Worm (Caenorhabditis elegans) whole organism, mixed stage, embryonic: ENCODE data around the gene fbxa-86.

Experiments used
- M03D4.4 ChIP-seq: sonication (generic microtip); optimal IDR thresholded peaks from 2 replicates; lab custom pipeline; 2017; ENCODE audit warnings: mild to moderate bottlenecking, missing genetic modification characterization, missing compliant biosample characterization
- bed-3 ChIP-seq: fragments of 200-800 bp; sonication (Bioruptor generic); optimal IDR thresholded peaks from 3 replicates; lab custom pipeline; 2018; ENCODE audit warnings: mild to moderate bottlenecking, missing genetic modification characterization, moderate library complexity, missing compliant biosample characterization
- blmp-1 ChIP-seq: fragments of 150-350 bp; optimal IDR thresholded peaks from 2 replicates; lab custom pipeline; 2014; ENCODE audit warnings: missing biosample characterization, missing genetic modification characterization
- ceh-39 ChIP-seq: fragments of 150-350 bp; optimal IDR thresholded peaks from 2 replicates; lab custom pipeline; 2014; ENCODE audit warnings: missing biosample characterization, missing genetic modification characterization
- ceh-43 ChIP-seq: fragments of 200-800 bp; sonication (Bioruptor generic); optimal IDR thresholded peaks from 2 replicates; lab custom pipeline; 2018; ENCODE audit warnings: mild to moderate bottlenecking, missing genetic modification characterization, moderate library complexity, missing compliant biosample characterization
- ceh-83 ChIP-seq: fragments of 200-800 bp; sonication (Bioruptor generic); optimal IDR thresholded peaks from 2 replicates; lab custom pipeline; 2018; ENCODE audit warnings: mild to moderate bottlenecking, missing genetic modification characterization, missing compliant biosample characterization
- ces-1 ChIP-seq: fragments of 150-350 bp; optimal IDR thresholded peaks from 2 replicates; lab custom pipeline; 2014; ENCODE audit warnings: missing biosample characterization, missing genetic modification reagents, missing genetic modification characterization
- cnd-1 ChIP-seq: fragments of 200-800 bp; sonication (Bioruptor generic); optimal IDR thresholded peaks from 2 replicates; lab custom pipeline; 2018; ENCODE audit warnings: mild to moderate bottlenecking, missing genetic modification characterization, missing compliant biosample characterization
- drap-1 ChIP-seq: fragments of 200-800 bp; sonication (Bioruptor generic); optimal IDR thresholded peaks from 3 replicates; lab custom pipeline; 2018; ENCODE audit warnings: mild to moderate bottlenecking, missing genetic modification characterization, missing compliant biosample characterization
- elt-1 ChIP-seq: sonication (generic microtip); optimal IDR thresholded peaks from 2 replicates; lab custom pipeline; 2017; ENCODE audit warnings: missing genetic modification characterization, mild to moderate bottlenecking, missing compliant biosample characterization, antibody characterized with exemption, moderate library complexity, borderline replicate concordance; ENCODE audit not compliant: insufficient read depth
- elt-3 ChIP-seq: fragments of 150-350 bp; optimal IDR thresholded peaks from 2 replicates; lab custom pipeline; 2014; ENCODE audit warnings: missing biosample characterization, missing genetic modification characterization
- flh-1 ChIP-seq: fragments of 200-800 bp; sonication (Bioruptor generic); optimal IDR thresholded peaks from 2 replicates; lab custom pipeline; 2018; ENCODE audit warnings: mild to moderate bottlenecking, missing genetic modification characterization, moderate library complexity, missing compliant biosample characterization
- ham-2 ChIP-seq: fragments of 200-800 bp; sonication (Bioruptor generic); optimal IDR thresholded peaks from 2 replicates; lab custom pipeline; 2018; ENCODE audit warnings: mild to moderate bottlenecking, missing genetic modification characterization, missing compliant biosample characterization
- hlh-1 ChIP-seq: fragments of 150-350 bp; optimal IDR thresholded peaks from 2 replicates; lab custom pipeline; 2014; ENCODE audit warnings: missing biosample characterization, missing genetic modification reagents, missing genetic modification characterization
- lin-13 ChIP-seq: fragments of 150-350 bp; optimal IDR thresholded peaks from 2 replicates; lab custom pipeline; 2014; ENCODE audit warnings: missing biosample characterization, missing genetic modification characterization
- lin-32 ChIP-seq: fragments of 200-800 bp; sonication (Bioruptor generic); optimal IDR thresholded peaks from 2 replicates; lab custom pipeline; 2018; ENCODE audit warnings: mild to moderate bottlenecking, missing genetic modification characterization, missing compliant biosample characterization
- lsy-2 ChIP-seq: fragments of 150-350 bp; optimal IDR thresholded peaks from 2 replicates; lab custom pipeline; 2014; ENCODE audit warnings: missing biosample characterization, missing genetic modification characterization
- mep-1 ChIP-seq: fragments of 150-350 bp; optimal IDR thresholded peaks from 2 replicates; lab custom pipeline; 2017; ENCODE audit warnings: missing biosample characterization, missing genetic modification reagents, missing genetic modification characterization, inconsistent platforms
- mls-2 ChIP-seq: sonication (generic microtip); optimal IDR thresholded peaks from 2 replicates; lab custom pipeline; 2016; ENCODE audit warnings: mild to moderate bottlenecking, missing genetic modification characterization, moderate library complexity, missing compliant biosample characterization
- nhr-12 ChIP-seq: fragments of 150-350 bp; optimal IDR thresholded peaks from 2 replicates; lab custom pipeline; 2014; ENCODE audit warnings: missing biosample characterization, missing genetic modification characterization
- nhr-2 ChIP-seq: fragments of 150-350 bp; optimal IDR thresholded peaks from 2 replicates; lab custom pipeline; 2014; ENCODE audit warnings: missing biosample characterization, missing genetic modification characterization
- nhr-237 ChIP-seq: fragments of 150-350 bp; optimal IDR thresholded peaks from 2 replicates; lab custom pipeline; 2014; ENCODE audit warnings: missing biosample characterization, missing genetic modification characterization
- nhr-28 ChIP-seq: fragments of 150-350 bp; optimal IDR thresholded peaks from 2 replicates; lab custom pipeline; 2014; ENCODE audit warnings: missing biosample characterization, missing genetic modification characterization
- nhr-76 ChIP-seq: sonication (generic microtip); optimal IDR thresholded peaks from 2 replicates; lab custom pipeline; 2017; ENCODE audit warnings: missing biosample characterization, missing genetic modification characterization
- pha-4 ChIP-seq: fragments of 150-350 bp; optimal IDR thresholded peaks from 2 replicates; lab custom pipeline; 2018; ENCODE audit warnings: missing biosample characterization, missing genetic modification reagents, missing genetic modification characterization
- tbx-8 ChIP-seq: fragments of 200-800 bp; sonication (Bioruptor generic); optimal IDR thresholded peaks from 2 replicates; lab custom pipeline; 2018; ENCODE audit warnings: mild to moderate bottlenecking, missing genetic modification characterization, moderate library complexity, missing compliant biosample characterization
- unc-120 ChIP-seq: sonication (generic microtip); optimal IDR thresholded peaks from 2 replicates; lab custom pipeline; 2017; ENCODE audit warnings: missing genetic modification characterization, missing compliant biosample characterization; ENCODE audit not compliant: poor library complexity, severe bottlenecking
- unc-39 ChIP-seq: fragments of 150-350 bp; optimal IDR thresholded peaks from 2 replicates; lab custom pipeline; 2014; ENCODE audit warnings: missing biosample characterization, missing genetic modification characterization
- unc-62 ChIP-seq: fragments of 150-350 bp; optimal IDR thresholded peaks from 2 replicates; lab custom pipeline; 2014; ENCODE audit warnings: missing biosample characterization, missing genetic modification reagents, missing genetic modification characterization
- zip-8 ChIP-seq: fragments of 150-350 bp; optimal IDR thresholded peaks from 2 replicates; lab custom pipeline; 2014; ENCODE audit warnings: missing biosample characterization, missing genetic modification characterization

fbxa-86 gene

ce11 chrIV:4945771-4946170 lies 8.0 kb upstream of the fbxa-86 start, which contains the start of gene str-169:
Gene str-169, plus strand, starts transcription at chrIV:4946071.
- no peak for TF ChIP-seq M03D4.4 (tag; lab: Kevin White, UChicago)
- no peak for TF ChIP-seq ces-1 (GFP tag; lab: Kevin White, UChicago)
- TF ChIP-seq elt-3 = no peak
- TF ChIP-seq unc-120 (tag; lab: Kevin White, UChicago) = no peak
- no peak for TF ChIP-seq hlh-1 (tag; lab: Kevin White, UChicago)
- TF ChIP-seq bed-3 (GFP tag; lab: Kevin White, UChicago) = no peak
- no peak for TF ChIP-seq lin-32 (GFP tag; lab: Kevin White, UChicago)
- no peak for TF ChIP-seq nhr-12
- TF ChIP-seq lin-13 (tag; lab: Kevin White, UChicago) = no peak
- no peak for TF ChIP-seq ceh-39 (tag; lab: Kevin White, UChicago)
- no peak for TF ChIP-seq mls-2 (tag; lab: Kevin White, UChicago)

ce11 chrIV:4941681-4942080 lies 3.9 kb upstream of the fbxa-86 start, which contains the start of gene Y9C9A.5:
Gene Y9C9A.5, plus strand, starts transcription at chrIV:4941981.
- no peak for TF ChIP-seq nhr-12
- no peak for TF ChIP-seq ceh-39 (tag; lab: Kevin White, UChicago)
- no peak for TF ChIP-seq ceh-43 (GFP tag; lab: Kevin White, UChicago)
- no peak for TF ChIP-seq unc-62 (GFP tag; lab: Kevin White, UChicago)
- TF ChIP-seq pha-4 (tag; lab: Kevin White, UChicago) = no peak
- no peak for TF ChIP-seq unc-39
- TF ChIP-seq lsy-2 (tag; lab: Kevin White, UChicago) = no peak
- TF ChIP-seq, all 35 proteins: peak for 0

ce11 chrIV:4938664-4939063 lies 851 bp upstream of the fbxa-86 start, which contains the start of gene str-168:
Gene str-168, plus strand, starts transcription at chrIV:4938964.
- TF ChIP-seq M03D4.4 (tag; lab: Kevin White, UChicago) (no peak), nhr-28 (tag; lab: Kevin White, UChicago) (no peak), ceh-43 (GFP tag; lab: Kevin White, UChicago) (no peak)

- TF ChIP-seq ham-2 (GFP tag; lab: Kevin White, UChicago) (no peak), nhr-76 (no peak), tbx-8 (no peak), drap-1 (GFP tag; lab: Kevin White, UChicago) (no peak), zip-8 (no peak), unc-39 (no peak), ces-1 (GFP tag; lab: Kevin White, UChicago) (no peak), flh-1 (GFP tag; lab: Kevin White, UChicago) (no peak), elt-1 (no peak), hlh-1 (tag; lab: Kevin White, UChicago) (no peak), ceh-43 (GFP tag; lab: Kevin White, UChicago) (no peak), lin-32 (GFP tag; lab: Kevin White, UChicago) (no peak), nhr-2 (tag; lab: Kevin White, UChicago) (no peak), mep-1 (tag; lab: Kevin White, UChicago) (no peak), pha-4 (tag; lab: Kevin White, UChicago) (no peak), nhr-237 (tag; lab: Kevin White, UChicago) (no peak), unc-62 (GFP tag; lab: Kevin White, UChicago) (no peak)
Observed at ce11 chrIV:4934103-4934502, 3.7 kb downstream of the fbxa-86 start, which contains the start of gene str-153. Gene str-153, plus strand, starts transcription at chrIV:4934403.

ce11 chrIV:4930754-4931322 lies 7.0 kb downstream of the fbxa-86 start:
- TF ChIP-seq pha-4 (tag; lab: Kevin White, UChicago) = no peak
- TF ChIP-seq lsy-2 (tag; lab: Kevin White, UChicago) = no peak
- no peak for TF ChIP-seq mls-2 (tag; lab: Kevin White, UChicago)
- TF ChIP-seq blmp-1 (tag; lab: Kevin White, UChicago) = no peak
- TF ChIP-seq ceh-43 (GFP tag; lab: Kevin White, UChicago) = no peak
- TF ChIP-seq nhr-2 (tag; lab: Kevin White, UChicago) = no peak
- TF ChIP-seq cnd-1 = no peak
- no peak for TF ChIP-seq nhr-12
- no peak for TF ChIP-seq flh-1 (GFP tag; lab: Kevin White, UChicago)
- no peak for TF ChIP-seq ham-2 (GFP tag; lab: Kevin White, UChicago)
- no peak for TF ChIP-seq ceh-83 (GFP tag; lab: Kevin White, UChicago)
- TF ChIP-seq lin-13 (tag; lab: Kevin White, UChicago) = no peak
- no peak for TF ChIP-seq mep-1 (tag; lab: Kevin White, UChicago)
- TF ChIP-seq nhr-76 = no peak
- no peak for TF ChIP-seq zip-8
- TF ChIP-seq nhr-237 (tag; lab: Kevin White, UChicago) = no peak
- no peak for TF ChIP-seq drap-1 (GFP tag; lab: Kevin White, UChicago)
- TF ChIP-seq elt-3 = no peak
